Worm (Caenorhabditis elegans) whole organism, L2 larva: ENCODE measurements around the gene F32D8.3.

ENCODE experiments used
- C34F6.9 ChIP-seq: fragments of 150-350 bp; optimal IDR thresholded peaks from 2 replicates; lab custom pipeline; 2014; ENCODE audit warnings: missing biosample characterization, missing genetic modification characterization
- F13H6.1 ChIP-seq: sonication (generic microtip); optimal IDR thresholded peaks from 2 replicates; lab custom pipeline; 2016; ENCODE audit warnings: missing genetic modification characterization, missing compliant biosample characterization
- R02D3.7 ChIP-seq: fragments of 150-350 bp; optimal IDR thresholded peaks from 2 replicates; lab custom pipeline; 2014; ENCODE audit warnings: missing biosample characterization, missing genetic modification characterization
- Y55F3AM.14 ChIP-seq: fragments of 200-800 bp; sonication (Bioruptor generic); optimal IDR thresholded peaks from 2 replicates; lab custom pipeline; 2018; ENCODE audit warnings: mild to moderate bottlenecking, missing genetic modification characterization, missing compliant biosample characterization
- ZK546.5 ChIP-seq: sonication (generic microtip); optimal IDR thresholded peaks from 2 replicates; lab custom pipeline; 2017; ENCODE audit warnings: missing biosample characterization, missing genetic modification characterization
- alr-1 ChIP-seq: fragments of 150-350 bp; optimal IDR thresholded peaks from 2 replicates; lab custom pipeline; 2014; ENCODE audit warnings: missing biosample characterization, missing genetic modification characterization
- ama-1 ChIP-seq: fragments of 150-350 bp; optimal IDR thresholded peaks from 2 replicates; lab custom pipeline; 2018; ENCODE audit warnings: inconsistent platforms
- blmp-1 ChIP-seq: sonication (generic microtip); optimal IDR thresholded peaks from 2 replicates; lab custom pipeline; 2017; ENCODE audit warnings: missing genetic modification characterization, mild to moderate bottlenecking, missing compliant biosample characterization, antibody characterized with exemption, moderate library complexity; ENCODE audit not compliant: insufficient read depth
- ceh-16 ChIP-seq: fragments of 150-350 bp; optimal IDR thresholded peaks from 2 replicates; lab custom pipeline; 2014; ENCODE audit warnings: missing biosample characterization, missing genetic modification characterization
- ceh-82 ChIP-seq: fragments of 150-350 bp; optimal IDR thresholded peaks from 2 replicates; lab custom pipeline; 2014; ENCODE audit warnings: missing biosample characterization, missing genetic modification characterization
- crh-2 ChIP-seq: sonication (generic microtip); optimal IDR thresholded peaks from 2 replicates; lab custom pipeline; 2017; ENCODE audit warnings: missing biosample characterization, missing genetic modification characterization
- dmd-4 ChIP-seq: sonication (generic microtip); optimal IDR thresholded peaks from 2 replicates; lab custom pipeline; 2017; ENCODE audit warnings: missing biosample characterization, missing genetic modification characterization
- egl-27 ChIP-seq: sonication (generic microtip); optimal IDR thresholded peaks from 3 replicates; lab custom pipeline; 2017; ENCODE audit warnings: missing biosample characterization, missing genetic modification reagents, missing genetic modification characterization
- elt-1 ChIP-seq: fragments of 150-350 bp; optimal IDR thresholded peaks from 2 replicates; lab custom pipeline; 2014; ENCODE audit warnings: missing biosample characterization, missing genetic modification characterization
- elt-3 ChIP-seq: sonication (generic microtip); optimal IDR thresholded peaks from 2 replicates; lab custom pipeline; 2017; ENCODE audit warnings: missing biosample characterization, missing genetic modification characterization
- fos-1 ChIP-seq: fragments of 150-350 bp; optimal IDR thresholded peaks from 2 replicates; lab custom pipeline; 2014; ENCODE audit warnings: missing biosample characterization, missing genetic modification characterization
- gmeb-1 ChIP-seq: fragments of 150-350 bp; optimal IDR thresholded peaks from 2 replicates; lab custom pipeline; 2014; ENCODE audit warnings: missing biosample characterization, missing genetic modification characterization
- lin-11 ChIP-seq: fragments of 150-350 bp; sonication (generic microtip); optimal IDR thresholded peaks from 2 replicates; lab custom pipeline; 2014; ENCODE audit warnings: missing biosample characterization, missing genetic modification characterization, inconsistent platforms, mixed read lengths
- lin-13 ChIP-seq: fragments of 150-350 bp; optimal IDR thresholded peaks from 2 replicates; lab custom pipeline; 2014; ENCODE audit warnings: missing biosample characterization, missing genetic modification reagents, missing genetic modification characterization
- lin-39 ChIP-seq: fragments of 150-350 bp; optimal IDR thresholded peaks from 2 replicates; lab custom pipeline; 2014; ENCODE audit warnings: missing biosample characterization, missing genetic modification reagents, missing genetic modification characterization
- lsy-2 ChIP-seq, 2 experiments: fragments of 150-350 bp in 1 of 2; sonication (generic microtip) in 1 of 2; optimal IDR thresholded peaks; 2 replicates each; lab custom pipeline; 2014 to 2017; ENCODE audit warnings: missing biosample characterization in 2 of 2, missing genetic modification characterization in 2 of 2
- mab-5 ChIP-seq: fragments of 150-350 bp; optimal IDR thresholded peaks from 2 replicates; lab custom pipeline; 2014; ENCODE audit warnings: missing biosample characterization, missing genetic modification characterization
- mdl-1 ChIP-seq, 2 experiments: fragments of 150-350 bp in 1 of 2; sonication (generic microtip) in 1 of 2; optimal IDR thresholded peaks; 2 replicates each; lab custom pipeline; 2017; ENCODE audit warnings: missing biosample characterization in 2 of 2, missing genetic modification characterization in 2 of 2
- nhr-10 ChIP-seq: sonication (generic microtip); optimal IDR thresholded peaks from 2 replicates; lab custom pipeline; 2017; ENCODE audit warnings: missing biosample characterization, missing genetic modification characterization
- nhr-12 ChIP-seq: fragments of 150-350 bp; optimal IDR thresholded peaks from 2 replicates; lab custom pipeline; 2014; ENCODE audit warnings: missing biosample characterization, missing genetic modification characterization
- nhr-129 ChIP-seq: fragments of 150-350 bp; optimal IDR thresholded peaks from 2 replicates; lab custom pipeline; 2014; ENCODE audit warnings: missing biosample characterization, missing genetic modification characterization
- nhr-237 ChIP-seq: fragments of 150-350 bp; optimal IDR thresholded peaks from 2 replicates; lab custom pipeline; 2014; ENCODE audit warnings: missing biosample characterization, missing genetic modification characterization
- nhr-25 ChIP-seq: fragments of 150-350 bp; sonication (generic microtip); optimal IDR thresholded peaks from 3 replicates; lab custom pipeline; 2014; ENCODE audit warnings: missing biosample characterization, missing genetic modification characterization
- nhr-6 ChIP-seq: fragments of 150-350 bp; optimal IDR thresholded peaks from 2 replicates; lab custom pipeline; 2014; ENCODE audit warnings: missing biosample characterization, missing genetic modification characterization
- nhr-77 ChIP-seq: fragments of 150-350 bp; optimal IDR thresholded peaks from 2 replicates; lab custom pipeline; 2014; ENCODE audit warnings: missing biosample characterization, missing genetic modification characterization
- peb-1 ChIP-seq: fragments of 150-350 bp; optimal IDR thresholded peaks from 2 replicates; lab custom pipeline; 2014; ENCODE audit warnings: missing biosample characterization, missing genetic modification characterization
- sem-4 ChIP-seq: fragments of 150-350 bp; optimal IDR thresholded peaks from 2 replicates; lab custom pipeline; 2014; ENCODE audit warnings: missing biosample characterization, missing genetic modification reagents, missing genetic modification characterization
- sma-9 ChIP-seq, 2 experiments: fragments of 150-350 bp in 1 of 2; sonication (generic microtip) in 1 of 2; optimal IDR thresholded peaks; 2 replicates each; lab custom pipeline; 2014 to 2016; ENCODE audit warnings: missing genetic modification characterization in 2 of 2, mild to moderate bottlenecking in 1 of 2, missing biosample characterization in 1 of 2, missing compliant biosample characterization in 1 of 2, missing genetic modification reagents in 1 of 2, moderate library complexity in 1 of 2
- snpc-4 ChIP-seq: fragments of 150-350 bp; optimal IDR thresholded peaks from 2 replicates; lab custom pipeline; 2014; ENCODE audit warnings: missing biosample characterization, missing genetic modification characterization
- unc-39 ChIP-seq: fragments of 150-350 bp; optimal IDR thresholded peaks from 2 replicates; lab custom pipeline; 2014; ENCODE audit warnings: missing biosample characterization, missing genetic modification characterization
- unc-55 ChIP-seq: fragments of 150-350 bp; sonication (generic microtip); optimal IDR thresholded peaks from 3 replicates; lab custom pipeline; 2014; ENCODE audit warnings: missing biosample characterization, missing genetic modification reagents, missing genetic modification characterization
- unc-62 ChIP-seq: fragments of 150-350 bp; optimal IDR thresholded peaks from 2 replicates; lab custom pipeline; 2014; ENCODE audit warnings: missing biosample characterization, missing genetic modification reagents, missing genetic modification characterization
- zag-1 ChIP-seq: fragments of 150-350 bp; optimal IDR thresholded peaks from 2 replicates; lab custom pipeline; 2014; ENCODE audit warnings: missing biosample characterization, missing genetic modification characterization
- ztf-11 ChIP-seq: sonication (generic microtip); optimal IDR thresholded peaks from 2 replicates; lab custom pipeline; 2017; ENCODE audit warnings: missing biosample characterization, missing genetic modification characterization
- ztf-4 ChIP-seq: fragments of 150-350 bp; optimal IDR thresholded peaks from 2 replicates; lab custom pipeline; 2014; ENCODE audit warnings: missing biosample characterization, missing genetic modification characterization

F32D8.3 gene

DNA sequence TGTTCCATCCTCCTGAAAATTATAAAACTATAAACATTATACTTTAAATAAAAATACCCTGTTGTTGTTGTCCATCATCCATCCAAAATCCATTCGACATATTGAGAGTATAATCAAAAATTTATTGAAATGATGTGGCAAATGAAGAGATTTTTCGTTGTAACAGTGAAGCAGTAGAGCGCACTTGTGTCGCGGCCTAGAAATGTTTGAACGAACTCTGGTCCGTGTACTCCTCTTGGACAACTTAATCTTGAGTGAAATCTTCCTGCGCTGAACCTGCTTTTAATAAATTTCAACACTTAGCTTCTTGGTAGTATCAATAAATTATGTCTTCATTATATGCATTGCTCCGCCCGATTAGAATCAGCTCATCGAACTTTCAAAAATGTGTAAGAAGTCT lies 8.0 kb downstream of the F32D8.3 start, which contains the start of the genes F32D8.14 and F32D8.5 (continued):
- TF ChIP-seq mab-5 (peak; percentile 23), gmeb-1 (tag; lab: Kevin White, UChicago) (peak; percentile 81), unc-39 (tag; lab: Kevin White, UChicago) (no peak), unc-55 (GFP tag; lab: Kevin White, UChicago) (peak; percentile 88), snpc-4 (tag; lab: Kevin White, UChicago) (peak; percentile 75), lin-39 (no peak), unc-62 (GFP tag; lab: Kevin White, UChicago) (no peak), nhr-237 (tag; lab: Kevin White, UChicago) (no peak), nhr-10 (no peak), ceh-16 (no peak), F13H6.1 (tag; lab: Kevin White, UChicago) (peak; percentile 85), ceh-82 (tag; lab: Kevin White, UChicago) (peak; percentile 29), elt-1 (tag; lab: Kevin White, UChicago) (no peak), zag-1 (tag; lab: Kevin White, UChicago) (no peak), sma-9 (GFP tag; optimal IDR thresholded peaks at IDR 0.05; lab: Kevin White, UChicago) (peak; percentile 93), sma-9 (tag; optimal IDR thresholded peaks at IDR 0.05; lab: Kevin White, UChicago) (no peak), nhr-12 (tag; lab: Kevin White, UChicago) (no peak), nhr-25 (tag; lab: Kevin White, UChicago) (peak; percentile 76), ztf-11 (tag; lab: Kevin White, UChicago) (no peak), ZK546.5 (peak; percentile 73)

DNA sequence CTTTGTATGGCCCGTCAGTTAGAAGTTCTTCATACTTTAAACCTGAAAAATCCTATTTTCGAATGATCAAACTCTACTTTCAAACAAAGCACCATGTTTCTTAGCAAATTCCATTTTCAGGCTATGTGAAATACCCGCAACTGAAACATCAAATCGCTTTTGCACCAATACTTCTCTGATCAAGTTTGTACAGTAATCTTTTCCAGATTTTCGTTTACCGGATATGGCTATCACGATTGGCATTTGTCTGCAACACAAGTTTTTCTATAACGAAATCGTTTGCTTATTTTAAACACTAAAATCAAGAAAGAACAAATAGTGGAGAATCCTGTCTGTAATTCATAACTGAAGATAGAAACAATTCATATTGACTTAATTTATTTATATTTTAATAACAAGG lies 9.7 kb downstream of the F32D8.3 start, which contains the start of gene F32D8.13:
Gene F32D8.13 (minus strand): TSS at position 249 of the 400 bp plus-strand sequence.
- TF ChIP-seq lin-11 (tag; lab: Kevin White, UChicago) (no peak), Y55F3AM.14 (GFP tag; lab: Kevin White, UChicago) (no peak), elt-3 (tag; lab: Kevin White, UChicago) (no peak), crh-2 (tag; lab: Kevin White, UChicago) (no peak), ama-1 (lab: Kevin White, UChicago) (peak; percentile 56), ZK546.5 (peak; percentile 10), ztf-11 (tag; lab: Kevin White, UChicago) (no peak), lsy-2 (tag; optimal IDR thresholded peaks at IDR 0.05; lab: Kevin White, UChicago) (peak in 1 of 2 experiments; percentile 0), gmeb-1 (tag; lab: Kevin White, UChicago) (peak; percentile 0), lin-39 (no peak), ztf-4 (no peak), elt-1 (tag; lab: Kevin White, UChicago) (no peak), dmd-4 (tag; lab: Kevin White, UChicago) (no peak), nhr-25 (tag; lab: Kevin White, UChicago) (peak; percentile 17)

DNA sequence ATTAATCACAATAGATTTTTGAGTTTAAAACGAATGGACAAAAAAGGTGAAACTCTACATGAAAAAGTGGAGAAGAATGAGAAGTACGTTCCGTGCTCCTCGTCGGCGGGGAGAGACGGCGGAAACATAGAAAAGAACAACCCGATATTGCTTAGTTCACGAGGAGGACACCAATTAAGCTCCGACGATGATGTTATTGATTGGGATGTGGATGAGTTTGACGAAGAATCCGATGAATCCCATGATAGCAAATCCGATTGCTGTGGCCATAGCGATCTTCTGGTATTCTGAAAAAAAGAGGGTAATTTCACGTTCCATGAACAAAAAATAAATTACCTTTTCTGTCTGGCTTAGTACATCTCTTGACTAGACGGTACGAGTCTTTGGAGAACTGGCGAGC lies 10.1 kb downstream of the F32D8.3 start:
- TF ChIP-seq ceh-16 (no peak), nhr-77 (no peak), nhr-12 (tag; lab: Kevin White, UChicago) (no peak), nhr-129 (tag; lab: Kevin White, UChicago) (no peak), nhr-25 (tag; lab: Kevin White, UChicago) (no peak), blmp-1 (no peak), elt-1 (tag; lab: Kevin White, UChicago) (no peak), gmeb-1 (tag; lab: Kevin White, UChicago) (no peak), ZK546.5 (no peak), elt-3 (tag; lab: Kevin White, UChicago) (no peak), unc-55 (GFP tag; lab: Kevin White, UChicago) (no peak), dmd-4 (tag; lab: Kevin White, UChicago) (no peak)

DNA sequence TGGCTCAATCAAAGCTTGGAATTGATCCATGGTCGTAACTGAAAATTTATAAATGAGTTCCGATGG lies 10.3 kb downstream of the F32D8.3 start, which contains the start of gene sec-61.G:
Gene sec-61.G (minus strand): TSS at position 38 of the 66 bp plus-strand sequence.
- TF ChIP-seq ztf-11 (tag; lab: Kevin White, UChicago) (no peak), nhr-237 (tag; lab: Kevin White, UChicago) (no peak), nhr-12 (tag; lab: Kevin White, UChicago) (no peak), zag-1 (tag; lab: Kevin White, UChicago) (no peak), nhr-129 (tag; lab: Kevin White, UChicago) (no peak), elt-3 (tag; lab: Kevin White, UChicago) (no peak), mdl-1 (tag; optimal IDR thresholded peaks at IDR 0.05; lab: Kevin White, UChicago) (no peak), sma-9 (GFP tag; optimal IDR thresholded peaks at IDR 0.05; lab: Kevin White, UChicago) (no peak), sma-9 (tag; optimal IDR thresholded peaks at IDR 0.05; lab: Kevin White, UChicago) (no peak), sem-4 (tag; lab: Kevin White, UChicago) (no peak), nhr-10 (no peak), lin-11 (tag; lab: Kevin White, UChicago) (no peak)

DNA sequence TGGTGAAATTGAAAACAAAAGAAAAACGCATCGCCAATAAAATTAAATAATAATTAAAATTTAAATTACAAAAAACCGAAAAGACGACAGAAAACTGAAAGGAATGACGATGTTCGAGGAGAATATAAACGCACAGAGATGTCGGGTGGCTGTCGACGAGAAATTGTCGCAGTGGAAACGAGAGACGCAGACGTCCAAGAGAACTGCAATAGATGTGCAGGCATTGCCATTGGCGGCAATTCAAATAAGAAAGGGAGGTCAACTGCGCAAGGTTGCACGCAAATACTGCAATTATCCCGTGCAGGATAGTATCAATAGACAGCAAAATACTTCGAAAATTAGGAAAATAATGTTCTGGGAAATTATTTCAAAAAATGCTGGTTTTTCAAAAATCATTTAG lies 10.5 kb downstream of the F32D8.3 start:
- peak; percentile 99 for TF ChIP-seq crh-2 (tag; lab: Kevin White, UChicago)
- TF ChIP-seq C34F6.9 (tag; lab: Kevin White, UChicago), result peak; percentile 100
- TF ChIP-seq gmeb-1 (tag; lab: Kevin White, UChicago), result peak; percentile 100
- peak; percentile 97 for TF ChIP-seq egl-27 (tag; lab: Kevin White, UChicago)
- peak; percentile 92 for TF ChIP-seq blmp-1
- TF ChIP-seq peb-1 (tag; lab: Kevin White, UChicago), result peak; percentile 40
- TF ChIP-seq ceh-82 (tag; lab: Kevin White, UChicago), result peak; percentile 93
- TF ChIP-seq ZK546.5, result peak; percentile 100
- TF ChIP-seq dmd-4 (tag; lab: Kevin White, UChicago), result peak; percentile 58
- peak; percentile 97 for TF ChIP-seq mab-5
- no peak for TF ChIP-seq unc-39 (tag; lab: Kevin White, UChicago)
- peak; percentile 71 for TF ChIP-seq R02D3.7
- TF ChIP-seq Y55F3AM.14 (GFP tag; lab: Kevin White, UChicago), result peak; percentile 99
- peak; percentile 97 for TF ChIP-seq nhr-6
- peak; percentile 71 for TF ChIP-seq ztf-11 (tag; lab: Kevin White, UChicago)
- peak; percentile 53 for TF ChIP-seq lin-39
- TF ChIP-seq fos-1 (tag; lab: Kevin White, UChicago), result peak; percentile 98
- peak; percentile 95 to 98 for TF ChIP-seq lsy-2 (tag; optimal IDR thresholded peaks at IDR 0.05; lab: Kevin White, UChicago)
- TF ChIP-seq alr-1 (tag; lab: Kevin White, UChicago), result no peak
- peak; percentile 99 for TF ChIP-seq lin-11 (tag; lab: Kevin White, UChicago)
- peak; percentile 98 for TF ChIP-seq lin-13 (GFP tag; lab: Kevin White, UChicago)
- no peak for TF ChIP-seq elt-1 (tag; lab: Kevin White, UChicago)
- TF ChIP-seq nhr-237 (tag; lab: Kevin White, UChicago), result peak; percentile 85
- TF ChIP-seq nhr-12 (tag; lab: Kevin White, UChicago), result peak; percentile 79
- peak; percentile 98 for TF ChIP-seq nhr-129 (tag; lab: Kevin White, UChicago)
